Fruit fly (Drosophila melanogaster) whole organism, wandering third instar larva: Measurements from ENCODE around the gene Nmnat.

Source experiments
- sage ChIP-seq: fragments of 200-800 bp; sonication (Bioruptor generic); optimal IDR thresholded peaks from 2 replicates; lab custom pipeline; 2016; ENCODE audit warnings: missing biosample characterization, mild to moderate bottlenecking, missing genetic modification characterization
- usp ChIP-seq: fragments of >200 bp; optimal IDR thresholded peaks from 2 replicates; lab custom pipeline; 2017; ENCODE audit warnings: missing biosample characterization, missing genetic modification characterization

DNA sequence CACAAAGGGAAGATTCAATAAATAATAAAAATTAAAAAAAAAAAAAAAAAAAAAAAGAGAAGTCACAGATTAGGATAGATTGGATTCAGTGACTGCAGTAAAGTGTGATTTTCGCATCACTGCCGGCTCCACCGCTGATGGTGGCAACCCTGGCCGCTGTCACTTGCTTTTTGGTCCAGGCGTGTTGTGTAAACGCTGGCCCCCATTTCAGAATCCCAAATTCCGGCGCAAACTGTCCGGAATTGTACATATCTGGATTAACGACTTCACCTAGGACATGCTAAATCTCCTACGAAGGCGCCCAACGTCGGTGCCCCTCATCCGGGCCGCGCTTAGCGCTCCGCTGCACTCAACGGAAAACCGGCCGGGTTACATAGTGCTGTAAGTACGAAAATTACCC lies 13.2 kb upstream of the Nmnat start, which contains the start of gene CG11771:
- no peak for TF ChIP-seq usp (GFP tag; lab: Kevin White, UChicago)
- no peak for TF ChIP-seq sage
